Fruit fly (Drosophila melanogaster): ENCODE results near the gene Tango10.

Gene Tango10

dm6 chrX:11681558-11682551 lies 38.2 kb upstream of the Tango10 start (continued):
- TF ChIP-seq CG30431 (GFP tag; optimal IDR thresholded peaks at IDR 0.05) = peak; percentile 6
- peak; percentile 2 for TF ChIP-seq kah (GFP tag; optimal IDR thresholded peaks at IDR 0.05)
- peak; percentile 34 for TF ChIP-seq MESR4 (GFP tag; optimal IDR thresholded peaks at IDR 0.05)
- TF ChIP-seq so (GFP tag; IDR thresholded peaks at IDR 0.05) = peak; percentile 51; the same call in 1 of the 3 replicates
- TF ChIP-seq Poxn (GFP tag; IDR thresholded peaks at IDR 0.05) = no peak
- peak; percentile 64 for TF ChIP-seq CG12942 (GFP tag; optimal IDR thresholded peaks at IDR 0.05)
- no peak for TF ChIP-seq ro (GFP tag; IDR thresholded peaks at IDR 0.05)
- peak; percentile 67 for TF ChIP-seq nmo (GFP tag; optimal IDR thresholded peaks at IDR 0.05)
- TF ChIP-seq luna (GFP tag; optimal IDR thresholded peaks at IDR 0.05) = no peak
- TF ChIP-seq CG17912 (GFP tag; optimal IDR thresholded peaks at IDR 0.05) = peak; percentile 23
- TF ChIP-seq CG12659 (GFP tag; optimal IDR thresholded peaks at IDR 0.05) = peak; percentile 73
- no peak for TF ChIP-seq Neu2 (GFP tag; optimal IDR thresholded peaks at IDR 0.05; ENCODE audit: borderline replicate concordance)
- TF ChIP-seq lbe (GFP tag; optimal IDR thresholded peaks at IDR 0.05) = peak; percentile 70
- no peak for TF ChIP-seq CrebB (tag; optimal IDR thresholded peaks at IDR 0.05)
- peak; percentile 0 for TF ChIP-seq Lhr (GFP tag; optimal IDR thresholded peaks at IDR 0.05)
- TF ChIP-seq CG1792 (GFP tag; optimal IDR thresholded peaks at IDR 0.05) = peak; percentile 38
- TF ChIP-seq dmrt11E (tag; optimal IDR thresholded peaks at IDR 0.05) = peak; percentile 5
- no peak for TF ChIP-seq CG4707 (GFP tag; optimal IDR thresholded peaks at IDR 0.05)
- TF ChIP-seq abd-A (tag; optimal IDR thresholded peaks at IDR 0.05) = peak; percentile 31
- TF ChIP-seq CG14441 (GFP tag; IDR thresholded peaks at IDR 0.05) = peak; percentile 53; the same call in 1 of the 2 replicates
- peak; percentile 76 for TF ChIP-seq grau (tag; optimal IDR thresholded peaks at IDR 0.05)
- peak; percentile 40 for TF ChIP-seq Blimp-1 (GFP tag; optimal IDR thresholded peaks at IDR 0.05)
- TF ChIP-seq CG12769 (tag; optimal IDR thresholded peaks at IDR 0.05) = peak; percentile 61
- peak; percentile 76 for TF ChIP-seq CG30403 (GFP tag; optimal IDR thresholded peaks at IDR 0.05)
- TF ChIP-seq Deaf1 (tag; optimal IDR thresholded peaks at IDR 0.05) = peak; percentile 49
- TF ChIP-seq Nf-YB (GFP tag; optimal IDR thresholded peaks at IDR 0.05) = peak; percentile 49
- peak; percentile 53 for TF ChIP-seq CG1603 (tag; optimal IDR thresholded peaks at IDR 0.05)
- no peak for TF ChIP-seq zf30C (GFP tag; optimal IDR thresholded peaks at IDR 0.05)
- peak; percentile 78 for TF ChIP-seq Rfx (GFP tag; IDR thresholded peaks at IDR 0.05)
- TF ChIP-seq Scr (GFP tag; IDR thresholded peaks at IDR 0.05; ENCODE audit: partially characterized antibody) = peak; percentile 69
- peak; percentile 84 for TF ChIP-seq CG15514 (GFP tag; optimal IDR thresholded peaks at IDR 0.05)
- TF ChIP-seq fru (optimal IDR thresholded peaks at IDR 0.05) = no peak
- TF ChIP-seq sr (GFP tag; IDR thresholded peaks at IDR 0.05) = no peak
- TF ChIP-seq Hr39 (optimal IDR thresholded peaks at IDR 0.05) = no peak
- TF ChIP-seq CG2889 (GFP tag; IDR thresholded peaks at IDR 0.05) = no peak
- TF ChIP-seq D (optimal IDR thresholded peaks at IDR 0.05) = no peak
- TF ChIP-seq D (GFP tag; optimal IDR thresholded peaks at IDR 0.05) = no peak
- TF ChIP-seq hb (GFP tag; IDR thresholded peaks at IDR 0.05; ENCODE audit: partially characterized antibody) = no peak
- no peak for TF ChIP-seq CG7745 (tag; optimal IDR thresholded peaks at IDR 0.05)
- TF ChIP-seq Meics (GFP tag; optimal IDR thresholded peaks at IDR 0.05) = peak; percentile 65
- peak; percentile 65 for TF ChIP-seq CG4282 (GFP tag; optimal IDR thresholded peaks at IDR 0.05)
- TF ChIP-seq CG18619 (GFP tag; optimal IDR thresholded peaks at IDR 0.05) = peak; percentile 41
- no peak for TF ChIP-seq CG8359 (GFP tag; optimal IDR thresholded peaks at IDR 0.05; ENCODE audit: borderline replicate concordance)
- TF ChIP-seq B-H2 (GFP tag; optimal IDR thresholded peaks at IDR 0.05) = peak; percentile 66
- TF ChIP-seq mirr (GFP tag; optimal IDR thresholded peaks at IDR 0.05) = peak; percentile 73
- TF ChIP-seq CG9215 (GFP tag; IDR thresholded peaks at IDR 0.05) = peak; percentile 64
- TF ChIP-seq Lpt (GFP tag; optimal IDR thresholded peaks at IDR 0.05) = no peak
- TF ChIP-seq kni (GFP tag; optimal IDR thresholded peaks at IDR 0.05) = peak; percentile 99
